Worm (Caenorhabditis elegans): Measurements from ENCODE around the gene paqr-1.

- TF ChIP-seq elt-1 (tag; optimal IDR thresholded peaks at IDR 0.05; ENCODE audit: borderline replicate concordance, insufficient read depth) = no peak
- TF ChIP-seq ces-1 (GFP tag; optimal IDR thresholded peaks at IDR 0.05) = no peak
- TF ChIP-seq sptf-1 (tag; optimal IDR thresholded peaks at IDR 0.05) = no peak
- TF ChIP-seq blmp-1 (tag; optimal IDR thresholded peaks at IDR 0.05) = no peak
- TF ChIP-seq unc-62 (GFP tag; optimal IDR thresholded peaks at IDR 0.05) = no peak
These were observed 5.2 kb upstream of the paqr-1 start, which contains the start of gene best-9 for ce11 chrIV:6560434-6560833.

All from whole organism, mixed stage, embryonic.